Worm (Caenorhabditis elegans): ENCODE results near the gene C28A5.1.
A peak's percentile ranks its signal among the peaks of the same experiment; 100 is the strongest.

C28A5.1 gene

ce11 chrIII:4468812-4469211, 34.7 kb upstream of the C28A5.1 start, which contains the start of gene mstr-2:
mstr-2 (plus strand) TSS chrIII:4469112.
- no peak for TF ChIP-seq pqm-1 (tag; optimal IDR thresholded peaks at IDR 0.05)
- TF ChIP-seq hmg-11 (tag; optimal IDR thresholded peaks at IDR 0.05), result no peak
- TF ChIP-seq nhr-43 (tag; optimal IDR thresholded peaks at IDR 0.05; ENCODE audit: poor library complexity, severe bottlenecking), result no peak
- no peak for TF ChIP-seq nhr-12 (tag; optimal IDR thresholded peaks at IDR 0.05)
- TF ChIP-seq ceh-82 (tag; optimal IDR thresholded peaks at IDR 0.05), result no peak
- no peak for TF ChIP-seq nhr-23 (tag; optimal IDR thresholded peaks at IDR 0.05)
- no peak for TF ChIP-seq ztf-4 (tag; optimal IDR thresholded peaks at IDR 0.05)

DNA sequence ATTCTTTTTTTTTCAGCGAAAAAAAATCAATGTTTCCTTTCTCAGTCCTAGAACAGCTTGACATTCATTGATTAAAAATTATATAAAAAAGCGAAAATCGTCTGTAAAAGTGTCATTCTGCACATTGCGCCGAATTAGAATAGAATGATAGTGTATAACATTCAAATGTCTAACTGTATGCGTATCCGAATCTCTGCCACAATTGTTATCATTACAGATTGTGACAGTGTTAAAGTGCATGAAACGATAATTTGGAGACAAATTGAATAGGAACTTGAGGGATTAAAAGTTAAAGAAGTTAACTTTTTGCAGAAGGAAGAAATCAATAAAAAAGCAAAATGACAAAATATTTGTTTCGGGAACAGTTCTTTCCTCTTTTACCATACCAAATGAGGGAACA, 34.2 kb upstream of the C28A5.1 start:
- peak; percentile 64 for TF ChIP-seq elt-2 (tag; optimal IDR thresholded peaks at IDR 0.05)
- TF ChIP-seq hmg-11 (tag; optimal IDR thresholded peaks at IDR 0.05), result no peak
- no peak for TF ChIP-seq nhr-28 (tag; optimal IDR thresholded peaks at IDR 0.05)
- TF ChIP-seq fkh-2 (tag; optimal IDR thresholded peaks at IDR 0.05), result no peak
- TF ChIP-seq elt-1 (tag; optimal IDR thresholded peaks at IDR 0.05), result no peak
- no peak for TF ChIP-seq ceh-82 (tag; optimal IDR thresholded peaks at IDR 0.05)
- TF ChIP-seq pqm-1 (tag; optimal IDR thresholded peaks at IDR 0.05), result peak; percentile 6
- no peak for TF ChIP-seq pha-4 (tag; optimal IDR thresholded peaks at IDR 0.05)
- no peak for TF ChIP-seq lsy-12 (tag; optimal IDR thresholded peaks at IDR 0.05)

ce11 chrIII:4467277-4467676, 33.1 kb upstream of the C28A5.1 start, which contains the start of gene ndg-4:
ndg-4 (minus strand) TSS chrIII:4467377.
- TF ChIP-seq R02D3.7 (tag; optimal IDR thresholded peaks at IDR 0.05) (no peak), ceh-28 (tag; optimal IDR thresholded peaks at IDR 0.05) (no peak), elt-2 (tag; optimal IDR thresholded peaks at IDR 0.05) (no peak), unc-62 (GFP tag; optimal IDR thresholded peaks at IDR 0.05) (no peak), ama-1 (optimal IDR thresholded peaks at IDR 0.05) (no peak), zag-1 (tag; optimal IDR thresholded peaks at IDR 0.05) (no peak)

DNA sequence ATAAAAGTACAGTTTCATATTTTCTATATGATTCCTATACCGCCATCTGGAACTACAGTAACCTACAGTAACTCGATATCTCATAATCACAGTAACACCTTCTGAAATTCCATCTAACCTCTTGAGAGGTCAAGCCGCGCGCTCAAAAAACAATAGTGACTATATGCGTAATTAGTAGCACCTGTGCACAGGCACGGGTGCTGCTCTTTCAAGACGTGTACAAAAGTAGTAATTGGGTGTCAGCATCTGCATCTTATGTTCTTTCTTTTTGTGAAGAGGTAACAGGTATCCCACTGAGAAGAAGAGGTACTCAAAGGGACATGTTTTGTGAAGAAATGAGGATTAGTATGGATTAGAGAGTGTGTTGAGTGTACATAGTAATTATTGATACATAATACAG, 27.2 kb upstream of the C28A5.1 start:
- no peak for TF ChIP-seq mml-1 (tag; optimal IDR thresholded peaks at IDR 0.05)
- TF ChIP-seq nhr-12 (tag; optimal IDR thresholded peaks at IDR 0.05), result no peak
- no peak for TF ChIP-seq nhr-67 (tag; optimal IDR thresholded peaks at IDR 0.05)
- no peak for TF ChIP-seq nhr-23 (tag; optimal IDR thresholded peaks at IDR 0.05)
- TF ChIP-seq nhr-28 (tag; optimal IDR thresholded peaks at IDR 0.05), result no peak
- TF ChIP-seq elt-1 (tag; optimal IDR thresholded peaks at IDR 0.05), result no peak
- no peak for TF ChIP-seq sea-2 (GFP tag; optimal IDR thresholded peaks at IDR 0.05)
- TF ChIP-seq hmg-11 (tag; optimal IDR thresholded peaks at IDR 0.05), result no peak

DNA sequence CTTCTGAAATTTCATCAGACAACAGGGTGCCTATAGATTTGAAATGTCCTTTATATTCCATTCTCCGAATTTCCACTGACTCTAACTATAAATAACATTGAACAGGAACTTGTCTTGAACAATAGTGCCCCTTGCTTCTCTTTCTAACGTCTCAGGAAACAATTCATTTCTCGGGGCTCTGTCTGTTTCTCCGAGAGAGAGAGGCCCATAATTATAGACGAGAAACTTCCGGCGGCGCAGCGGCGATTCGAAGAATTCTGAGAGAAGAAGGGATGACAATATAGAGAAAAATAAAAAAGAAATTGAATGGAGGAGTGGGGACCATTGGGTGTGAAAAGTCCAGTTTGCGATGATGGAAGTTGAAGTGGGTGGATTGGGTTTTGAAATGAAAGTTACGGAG, 26.1 kb upstream of the C28A5.1 start:
- TF ChIP-seq nhr-67 (tag; optimal IDR thresholded peaks at IDR 0.05) (no peak), nhr-12 (tag; optimal IDR thresholded peaks at IDR 0.05) (no peak), lin-39 (tag; optimal IDR thresholded peaks at IDR 0.05) (peak; percentile 72), sea-2 (GFP tag; optimal IDR thresholded peaks at IDR 0.05) (no peak), fkh-2 (tag; optimal IDR thresholded peaks at IDR 0.05) (no peak), snpc-4 (tag; optimal IDR thresholded peaks at IDR 0.05) (no peak), nfya-1 (tag; optimal IDR thresholded peaks at IDR 0.05; ENCODE audit: insufficient read depth) (no peak), tbx-2 (tag; optimal IDR thresholded peaks at IDR 0.05) (peak; percentile 22), nhr-25 (tag; optimal IDR thresholded peaks at IDR 0.05) (no peak)

- no peak for TF ChIP-seq ceh-9 (tag; optimal IDR thresholded peaks at IDR 0.05)
- TF ChIP-seq nhr-25 (tag; optimal IDR thresholded peaks at IDR 0.05), result peak; percentile 15
- TF ChIP-seq pha-4 (tag; optimal IDR thresholded peaks at IDR 0.05), result no peak
- TF ChIP-seq nhr-23 (tag; optimal IDR thresholded peaks at IDR 0.05), result peak; percentile 40
- TF ChIP-seq nfya-1 (tag; optimal IDR thresholded peaks at IDR 0.05; ENCODE audit: insufficient read depth), result peak; percentile 63
- TF ChIP-seq unc-62 (GFP tag; optimal IDR thresholded peaks at IDR 0.05), result no peak
- TF ChIP-seq elt-3 (tag; optimal IDR thresholded peaks at IDR 0.05), result no peak
Observed at ce11 chrIII:4456579-4456978, 22.4 kb upstream of the C28A5.1 start.

DNA sequence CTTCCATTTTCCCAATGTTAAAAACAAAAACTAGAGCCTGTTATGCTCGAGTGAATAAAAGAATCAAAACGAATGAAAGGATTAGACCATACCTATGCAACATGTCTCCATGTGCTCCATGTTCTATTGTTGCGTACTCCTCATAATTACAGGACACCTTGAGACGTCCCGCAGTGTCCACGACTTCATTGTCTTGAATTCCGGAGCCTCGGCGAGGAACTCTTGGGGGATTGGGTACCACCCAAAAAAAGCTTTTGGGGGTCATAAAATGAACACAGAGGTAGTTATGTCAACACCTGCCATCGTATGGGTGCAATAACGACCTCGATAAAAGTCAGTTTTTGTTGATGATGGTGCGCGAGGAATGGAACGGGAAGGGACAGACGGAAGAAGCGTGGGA, 20.8 kb upstream of the C28A5.1 start:
- TF ChIP-seq nhr-76 (tag; optimal IDR thresholded peaks at IDR 0.05), result no peak
- TF ChIP-seq hmg-11 (tag; optimal IDR thresholded peaks at IDR 0.05), result no peak
- TF ChIP-seq nhr-12 (tag; optimal IDR thresholded peaks at IDR 0.05), result no peak
- no peak for TF ChIP-seq R02D3.7 (tag; optimal IDR thresholded peaks at IDR 0.05)
- TF ChIP-seq aly-2 (tag; optimal IDR thresholded peaks at IDR 0.05), result no peak
- TF ChIP-seq nhr-43 (tag; optimal IDR thresholded peaks at IDR 0.05; ENCODE audit: poor library complexity, severe bottlenecking), result no peak
